Fruit fly (Drosophila melanogaster): ENCODE measurements around the gene Ube4A.

Gene Ube4A

DNA sequence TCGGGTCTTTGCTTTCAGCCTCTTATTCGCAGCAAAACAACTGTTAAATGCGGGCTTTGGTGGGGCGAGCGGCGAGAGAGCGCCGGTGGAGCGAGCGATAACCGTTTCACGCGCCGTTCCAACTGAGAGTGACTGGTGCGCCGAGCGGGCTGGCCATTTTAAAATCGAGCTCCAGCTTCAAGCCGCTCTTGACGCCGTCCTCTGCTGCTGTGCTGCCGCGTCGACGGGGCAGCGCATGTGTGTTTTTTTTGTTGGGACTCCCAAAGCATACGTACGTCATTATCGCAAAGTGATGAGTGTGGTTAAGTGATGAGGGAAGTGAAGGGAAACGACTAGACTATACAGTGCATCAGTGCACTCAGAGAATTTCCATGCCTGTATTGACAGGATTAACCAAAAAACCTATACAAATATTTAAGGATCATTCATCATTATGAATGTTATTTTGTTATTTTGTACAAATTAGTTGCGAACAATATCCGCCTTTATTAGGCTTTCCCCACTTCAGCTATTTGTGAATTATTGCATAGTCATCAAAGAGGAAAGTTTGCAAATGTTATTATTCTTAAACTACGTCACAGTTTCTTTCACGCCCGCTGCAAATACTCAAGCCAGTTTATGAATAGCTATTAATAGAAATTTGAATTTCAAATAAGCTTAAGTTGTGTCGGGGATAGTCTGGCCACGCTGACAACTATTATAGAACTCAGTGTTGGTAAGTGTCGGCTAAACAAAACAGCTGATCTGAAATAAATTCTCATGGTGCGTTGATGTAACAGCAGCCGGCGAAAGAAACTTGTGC lies 15.1 kb downstream of the Ube4A start, which contains the start of gene Spn27A (continued):
- TF ChIP-seq BtbVII (GFP tag; optimal IDR thresholded peaks at IDR 0.05) (peak; percentile 64), HmgD (GFP tag; optimal IDR thresholded peaks at IDR 0.05) (peak; percentile 36), CG8388 (GFP tag; optimal IDR thresholded peaks at IDR 0.05) (peak; percentile 49), CG12769 (tag; optimal IDR thresholded peaks at IDR 0.05) (peak; percentile 3), CG4730 (GFP tag; IDR thresholded peaks at IDR 0.05) (0 out of 2 replicates have a peak, but pooled peaks have one; percentile 25), vvl (GFP tag; IDR thresholded peaks at IDR 0.05) (peak; percentile 93), CG18599 (GFP tag; optimal IDR thresholded peaks at IDR 0.05) (no peak), phol (tag; optimal IDR thresholded peaks at IDR 0.05) (peak; percentile 78), pan (optimal IDR thresholded peaks at IDR 0.05) (no peak), pan (GFP tag; optimal IDR thresholded peaks at IDR 0.05 in 1 of 2, IDR thresholded peaks at IDR 0.05 in 1 of 2) (peak in 1 of 2 experiments; percentile 53), CG15696 (tag; optimal IDR thresholded peaks at IDR 0.05) (no peak), jumu (GFP tag; optimal IDR thresholded peaks at IDR 0.05) (peak; percentile 31), CG14965 (GFP tag; optimal IDR thresholded peaks at IDR 0.05; ENCODE audit: borderline replicate concordance) (no peak), grn (GFP tag; optimal IDR thresholded peaks at IDR 0.05) (no peak), CG15011 (GFP tag; optimal IDR thresholded peaks at IDR 0.05) (peak; percentile 48), Lim3 (GFP tag; IDR thresholded peaks at IDR 0.05) (no peak), CG10366 (GFP tag; IDR thresholded peaks at IDR 0.05) (peak; percentile 49; the same call in 1 of the 2 replicates), CG9817 (tag; optimal IDR thresholded peaks at IDR 0.05) (peak; percentile 25), CG12299 (tag; optimal IDR thresholded peaks at IDR 0.05) (peak; percentile 52), CG11398 (GFP tag; optimal IDR thresholded peaks at IDR 0.05) (no peak), az2 (GFP tag; optimal IDR thresholded peaks at IDR 0.05) (peak; percentile 70), CG3838 (GFP tag; optimal IDR thresholded peaks at IDR 0.05) (no peak), Nf-YC (tag; optimal IDR thresholded peaks at IDR 0.05) (peak; percentile 6), stc (GFP tag; IDR thresholded peaks at IDR 0.05) (0 out of 2 replicates have a peak, but pooled peaks have one; percentile 41), Fer2 (tag; optimal IDR thresholded peaks at IDR 0.05) (peak; percentile 29), jigr1 (GFP tag; IDR thresholded peaks at IDR 0.05) (no peak), D19A (tag; optimal IDR thresholded peaks at IDR 0.05) (no peak), CG3847 (GFP tag; IDR thresholded peaks at IDR 0.05) (peak; percentile 41), hth (optimal IDR thresholded peaks at IDR 0.05) (no peak), lilli (GFP tag; optimal IDR thresholded peaks at IDR 0.05) (peak; percentile 71), E2f2 (GFP tag; IDR thresholded peaks at IDR 0.05) (peak; percentile 82), h (optimal IDR thresholded peaks at IDR 0.05) (no peak), ATbp (GFP tag; optimal IDR thresholded peaks at IDR 0.05) (peak; percentile 26), HLHmδ (GFP tag; optimal IDR thresholded peaks at IDR 0.05) (no peak), D (optimal IDR thresholded peaks at IDR 0.05) (no peak), D (GFP tag; optimal IDR thresholded peaks at IDR 0.05) (peak; percentile 60), Lhr (GFP tag; optimal IDR thresholded peaks at IDR 0.05) (peak; percentile 54), tup (GFP tag; optimal IDR thresholded peaks at IDR 0.05) (peak; percentile 15), emc (GFP tag; optimal IDR thresholded peaks at IDR 0.05) (no peak), CoRest (tag; optimal IDR thresholded peaks at IDR 0.05) (peak; percentile 68), bsh (GFP tag; optimal IDR thresholded peaks at IDR 0.05) (peak; percentile 18 to 68), mam (GFP tag; optimal IDR thresholded peaks at IDR 0.05) (peak; percentile 71), gsb (GFP tag; IDR thresholded peaks at IDR 0.05) (no peak), shn (GFP tag; optimal IDR thresholded peaks at IDR 0.05) (no peak), Ssrp (tag; optimal IDR thresholded peaks at IDR 0.05) (peak; percentile 64), zen (tag; optimal IDR thresholded peaks at IDR 0.05) (peak; percentile 50), crol (GFP tag; IDR thresholded peaks at IDR 0.05) (peak; percentile 70), CG14441 (GFP tag; IDR thresholded peaks at IDR 0.05) (0 out of 2 replicates have a peak, but pooled peaks have one; percentile 14), CG4820 (GFP tag; optimal IDR thresholded peaks at IDR 0.05) (peak; percentile 55), Mes4 (GFP tag; optimal IDR thresholded peaks at IDR 0.05) (peak; percentile 27)
